Worm (Caenorhabditis elegans): ENCODE results near the gene prmt-5.

- TF ChIP-seq ceh-91 (GFP tag; IDR thresholded peaks at IDR 0.05) (no peak), nfya-1 (tag; optimal IDR thresholded peaks at IDR 0.05; ENCODE audit: borderline replicate concordance, insufficient read depth) (no peak), let-526 (GFP tag; IDR thresholded peaks at IDR 0.05) (no peak), madf-10 (tag; optimal IDR thresholded peaks at IDR 0.05) (no peak), lin-35 (GFP tag; optimal IDR thresholded peaks at IDR 0.05) (peak in 1 of 3 experiments; percentile 16), nfya-2 (GFP tag; IDR thresholded peaks at IDR 0.05) (no peak), C17E4.6 (GFP tag; IDR thresholded peaks at IDR 0.05) (no peak), ZK185.1 (tag; optimal IDR thresholded peaks at IDR 0.05; ENCODE audit: poor library complexity, severe bottlenecking) (no peak), F39B2.1 (GFP tag; IDR thresholded peaks at IDR 0.05) (no peak), D2030.7 (GFP tag; IDR thresholded peaks at IDR 0.05) (no peak), lsl-1 (GFP tag; optimal IDR thresholded peaks at IDR 0.05) (no peak), B0019.2 (GFP tag; conservative IDR thresholded peaks at IDR 0.05) (no peak), Y56A3A.18 (GFP tag; IDR thresholded peaks at IDR 0.05) (no peak)
Observed at ce11 chrIII:5190179-5190578, 40.2 kb upstream of the prmt-5 start.
